Fruit fly (Drosophila melanogaster) whole organism, adult: ENCODE results near the gene CG7886.

Experiments used
- CG11617 ChIP-seq: fragments of 200-800 bp; sonication (Bioruptor generic); optimal IDR thresholded peaks from 2 replicates; lab custom pipeline; 2017; ENCODE audit warnings: mild to moderate bottlenecking, missing biosample characterization, missing genetic modification reagents, missing genetic modification characterization
- CG12768 ChIP-seq: fragments of 200-800 bp; sonication (Bioruptor generic); optimal IDR thresholded peaks from 2 replicates; lab custom pipeline; 2017; ENCODE audit warnings: missing biosample characterization, missing genetic modification characterization, mild to moderate bottlenecking, moderate library complexity, missing genetic modification reagents
- CG14711 ChIP-seq: fragments of 200-800 bp; sonication (Bioruptor generic); optimal IDR thresholded peaks from 2 replicates; lab custom pipeline; 2018; ENCODE audit warnings: missing biosample characterization, mild to moderate bottlenecking, missing genetic modification characterization, moderate library complexity
- CG1620 ChIP-seq: fragments of 200-800 bp; sonication (Bioruptor generic); optimal IDR thresholded peaks from 2 replicates; lab custom pipeline; 2016; ENCODE audit warnings: missing biosample characterization, missing genetic modification characterization
- CG33017 ChIP-seq: fragments of 200-800 bp; sonication (Bioruptor generic); optimal IDR thresholded peaks from 2 replicates; lab custom pipeline; 2018; ENCODE audit warnings: missing biosample characterization, mild to moderate bottlenecking, missing genetic modification characterization, moderate library complexity
- CG5204 ChIP-seq: fragments of 200-800 bp; sonication (Bioruptor generic); optimal IDR thresholded peaks from 2 replicates; lab custom pipeline; 2016; ENCODE audit warnings: missing biosample characterization, missing genetic modification characterization
- CG7045 ChIP-seq: fragments of 200-800 bp; sonication (Bioruptor generic); optimal IDR thresholded peaks from 2 replicates; lab custom pipeline; 2017; ENCODE audit warnings: missing biosample characterization, mild to moderate bottlenecking, missing genetic modification characterization
- CG7101 ChIP-seq: fragments of 200-800 bp; sonication (Bioruptor generic); optimal IDR thresholded peaks from 2 replicates; lab custom pipeline; 2018; ENCODE audit warnings: missing biosample characterization, mild to moderate bottlenecking, missing genetic modification characterization, moderate library complexity
- Clk ChIP-seq: fragments of 200-800 bp; sonication (Bioruptor generic); optimal IDR thresholded peaks from 2 replicates; lab custom pipeline; 2017; ENCODE audit warnings: missing biosample characterization, missing genetic modification characterization
- Crg-1 ChIP-seq: fragments of 200-800 bp; sonication (Bioruptor generic); optimal IDR thresholded peaks from 2 replicates; lab custom pipeline; 2016; ENCODE audit warnings: missing biosample characterization, missing genetic modification characterization
- Hr96 ChIP-seq: fragments of 200-800 bp; sonication (Bioruptor generic); optimal IDR thresholded peaks from 2 replicates; lab custom pipeline; 2016; ENCODE audit warnings: missing biosample characterization, missing genetic modification characterization
- Mnt ChIP-seq: fragments of 200-800 bp; sonication (Bioruptor generic); optimal IDR thresholded peaks from 2 replicates; lab custom pipeline; 2016; ENCODE audit warnings: missing biosample characterization, mild to moderate bottlenecking, missing genetic modification characterization
- bab1 ChIP-seq: fragments of 200-800 bp; sonication (Bioruptor generic); optimal IDR thresholded peaks from 3 replicates; lab custom pipeline; 2019; ENCODE audit warnings: missing biosample characterization, mild to moderate bottlenecking, missing genetic modification characterization, moderate library complexity
- cic ChIP-seq: fragments of 200-800 bp; sonication (Bioruptor generic); optimal IDR thresholded peaks from 2 replicates; lab custom pipeline; 2017; ENCODE audit warnings: missing biosample characterization, mild to moderate bottlenecking, missing genetic modification characterization, moderate library complexity
- cnc ChIP-seq, 2 experiments: fragments of >200 bp; optimal IDR thresholded peaks; 2 replicates each; lab custom pipeline; 2017
- kay ChIP-seq: fragments of 200-800 bp; sonication (Bioruptor generic); peaks from one replicate; lab custom pipeline; 2016; ENCODE audit warnings: missing biosample characterization, missing genetic modification characterization, borderline replicate concordance
- ovo ChIP-seq: fragments of 200-800 bp; sonication (Bioruptor generic); optimal IDR thresholded peaks from 2 replicates; lab custom pipeline; 2016; ENCODE audit warnings: missing biosample characterization, missing genetic modification characterization
- pad ChIP-seq: fragments of 200-800 bp; sonication (Bioruptor generic); optimal IDR thresholded peaks from 3 replicates; lab custom pipeline; 2017; ENCODE audit warnings: missing biosample characterization, missing genetic modification characterization, mild to moderate bottlenecking, moderate library complexity, missing genetic modification reagents
- tj ChIP-seq: fragments of 200-800 bp; sonication (Bioruptor generic); optimal IDR thresholded peaks from 3 replicates; lab custom pipeline; 2017; ENCODE audit warnings: missing biosample characterization, mild to moderate bottlenecking, missing genetic modification characterization, moderate library complexity
- toe ChIP-seq: fragments of 200-800 bp; sonication (Bioruptor generic); optimal IDR thresholded peaks from 2 replicates; lab custom pipeline; 2016; ENCODE audit warnings: missing biosample characterization, missing genetic modification characterization

CG7886 gene

dm6 chr3R:14654231-14654975 is 12.0 kb upstream of the CG7886 start:
- TF ChIP-seq cnc (optimal IDR thresholded peaks at IDR 0.05; lab: Kevin White, UChicago) (peak in 1 of 2 experiments; percentile 52), CG14711 (no peak), Crg-1 (GFP tag; lab: Kevin White, UChicago) (peak; percentile 35), kay (peak; percentile 57), tj (GFP tag; lab: Kevin White, UChicago) (peak; percentile 98)

DNA sequence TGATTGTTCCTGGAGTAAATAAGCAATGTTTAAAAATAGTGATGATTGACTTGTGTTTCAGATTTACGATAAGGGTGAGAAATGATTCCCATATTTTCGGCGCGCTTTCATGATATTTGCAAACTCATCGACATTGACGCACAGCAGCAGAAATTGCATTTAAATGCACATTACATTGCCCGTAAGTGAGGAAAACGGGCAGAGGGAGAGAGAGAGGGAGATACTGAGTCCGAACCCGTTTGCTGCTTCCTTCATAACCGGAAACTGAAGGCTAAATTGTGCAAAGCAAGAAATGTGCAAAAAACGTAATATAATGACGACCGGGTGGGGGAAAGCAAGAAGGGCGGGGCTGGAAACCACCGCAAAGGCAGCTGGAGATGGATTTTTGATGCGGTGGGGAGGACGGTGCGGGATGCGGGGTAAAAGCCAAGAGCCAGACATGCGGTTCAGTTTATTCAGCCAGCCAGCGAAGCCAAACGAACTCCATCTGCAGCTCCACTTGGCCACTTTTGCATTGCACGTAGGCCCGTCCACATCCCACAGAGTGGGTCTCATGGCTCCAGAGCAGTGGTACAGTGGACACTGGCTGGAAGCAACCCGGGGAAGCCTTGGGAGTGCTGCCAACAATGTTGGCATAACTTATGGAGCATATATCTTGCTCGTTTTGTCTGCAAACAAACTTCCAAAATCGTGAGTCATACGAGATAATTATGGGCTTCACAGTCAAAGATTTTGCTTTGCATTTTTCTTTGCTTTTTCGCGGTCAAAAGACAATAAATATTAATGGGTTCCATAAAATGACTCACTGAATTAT is 10.9 kb upstream of the CG7886 start:
- TF ChIP-seq CG14711 (no peak), kay (no peak), Crg-1 (GFP tag; lab: Kevin White, UChicago) (no peak), CG7101 (tag; lab: Kevin White, UChicago) (no peak), Mnt (no peak), cnc (optimal IDR thresholded peaks at IDR 0.05; lab: Kevin White, UChicago) (peak; percentile 49 to 56), CG12768 (no peak), bab1 (GFP tag; lab: Kevin White, UChicago) (no peak), CG11617 (GFP tag; lab: Kevin White, UChicago) (no peak), pad (no peak), CG5204 (GFP tag; lab: Kevin White, UChicago) (no peak), toe (GFP tag; lab: Kevin White, UChicago) (no peak), tj (GFP tag; lab: Kevin White, UChicago) (peak; percentile 82), CG1620 (GFP tag; lab: Kevin White, UChicago) (no peak), CG7045 (peak; percentile 5), Clk (GFP tag; lab: Kevin White, UChicago) (no peak), cic (no peak), ovo (GFP tag; lab: Kevin White, UChicago) (no peak), Hr96 (no peak), CG33017 (tag; lab: Kevin White, UChicago) (no peak)

dm6 chr3R:14652301-14652880 is 10.0 kb upstream of the CG7886 start:
- TF ChIP-seq CG33017 (tag; lab: Kevin White, UChicago), result no peak
- TF ChIP-seq bab1 (GFP tag; lab: Kevin White, UChicago), result no peak
- no peak for TF ChIP-seq cnc (optimal IDR thresholded peaks at IDR 0.05; lab: Kevin White, UChicago)
- no peak for TF ChIP-seq CG5204 (GFP tag; lab: Kevin White, UChicago)
- TF ChIP-seq tj (GFP tag; lab: Kevin White, UChicago), result no peak
- TF ChIP-seq Mnt, result no peak
- TF ChIP-seq pad, result no peak
- TF ChIP-seq CG14711, result no peak
- no peak for TF ChIP-seq CG1620 (GFP tag; lab: Kevin White, UChicago)
- no peak for TF ChIP-seq kay
- TF ChIP-seq cic, result no peak
- TF ChIP-seq Hr96, result no peak
- no peak for TF ChIP-seq CG7101 (tag; lab: Kevin White, UChicago)
- TF ChIP-seq ovo (GFP tag; lab: Kevin White, UChicago), result no peak
- TF ChIP-seq CG12768, result no peak
- TF ChIP-seq CG11617 (GFP tag; lab: Kevin White, UChicago), result no peak

dm6 chr3R:14651076-14651662 is 8.8 kb upstream of the CG7886 start:
- TF ChIP-seq kay, result no peak
- no peak for TF ChIP-seq tj (GFP tag; lab: Kevin White, UChicago)

dm6 chr3R:14650367-14650766 is 8.0 kb upstream of the CG7886 start:
- TF ChIP-seq CG7045 (no peak), pad (peak; percentile 78)

DNA sequence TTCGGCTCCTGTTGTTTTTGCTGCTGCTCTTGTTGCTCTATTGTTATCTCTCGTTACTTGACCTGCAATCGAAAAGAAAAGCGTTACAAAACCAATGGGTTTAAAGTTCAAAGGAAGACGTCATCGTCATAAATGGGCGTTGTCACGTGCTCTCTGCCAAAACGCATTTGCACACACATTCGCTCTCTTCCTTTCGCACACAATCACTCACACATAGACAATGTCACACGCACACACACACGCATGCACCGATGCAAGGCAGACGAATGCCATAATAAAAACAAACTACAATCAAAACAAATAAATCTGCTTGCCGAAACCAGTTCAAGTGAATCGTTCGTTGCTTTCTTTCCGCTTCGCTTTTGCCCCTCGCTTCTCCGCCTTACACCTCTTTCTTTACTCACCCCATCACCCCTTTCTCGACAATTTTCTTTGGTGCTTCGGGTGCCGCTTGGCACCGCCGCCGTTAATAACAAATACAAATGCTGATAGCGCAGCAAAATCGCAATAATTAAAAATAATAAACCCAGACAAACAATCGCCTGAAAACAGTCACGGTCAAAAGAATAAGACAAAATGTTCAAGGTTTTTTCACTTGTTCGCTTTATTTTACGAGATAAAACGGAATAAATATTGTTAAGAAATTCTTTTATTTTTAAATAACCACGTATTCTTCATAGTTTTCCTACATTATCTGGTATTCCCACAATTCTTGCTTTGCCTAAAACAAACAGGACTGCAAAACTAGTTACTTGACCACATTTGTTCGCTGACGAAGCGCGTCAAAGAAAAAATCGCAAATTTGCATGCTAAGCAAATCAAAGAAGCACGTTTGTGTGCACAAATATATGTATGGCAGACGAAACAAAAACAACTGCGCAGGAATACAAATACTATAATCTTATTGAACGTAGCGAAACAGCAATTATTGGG is 7.2 kb upstream of the CG7886 start:
- TF ChIP-seq toe (GFP tag; lab: Kevin White, UChicago) (no peak), tj (GFP tag; lab: Kevin White, UChicago) (peak; percentile 100), CG1620 (GFP tag; lab: Kevin White, UChicago) (peak; percentile 36), CG14711 (peak; percentile 84), CG11617 (GFP tag; lab: Kevin White, UChicago) (peak; percentile 93), CG7045 (peak; percentile 84), CG33017 (tag; lab: Kevin White, UChicago) (peak; percentile 91), Mnt (peak; percentile 83), bab1 (GFP tag; lab: Kevin White, UChicago) (peak; percentile 88), CG7101 (tag; lab: Kevin White, UChicago) (peak; percentile 90), ovo (GFP tag; lab: Kevin White, UChicago) (peak; percentile 58), Clk (GFP tag; lab: Kevin White, UChicago) (peak; percentile 18), kay (peak; percentile 98), pad (peak; percentile 30), CG12768 (peak; percentile 81), Crg-1 (GFP tag; lab: Kevin White, UChicago) (peak; percentile 21), Hr96 (peak; percentile 60), cic (peak; percentile 96), CG5204 (GFP tag; lab: Kevin White, UChicago) (no peak), cnc (optimal IDR thresholded peaks at IDR 0.05; lab: Kevin White, UChicago) (peak in 1 of 2 experiments; percentile 5)
